Fruit fly (Drosophila melanogaster): ENCODE data around the gene alpha4GT1.

dm6 chr2L:2999609-3000008 lies 23.3 kb downstream of the alpha4GT1 start:
- no peak for TF ChIP-seq pan (optimal IDR thresholded peaks at IDR 0.05)
- TF ChIP-seq CG8478 (optimal IDR thresholded peaks at IDR 0.05) = no peak
- TF ChIP-seq psq (optimal IDR thresholded peaks at IDR 0.05) = no peak
- TF ChIP-seq Dll (optimal IDR thresholded peaks at IDR 0.05) = no peak

Measured in whole organism.